Worm (Caenorhabditis elegans): ENCODE measurements around the gene srlf-28.

DNA sequence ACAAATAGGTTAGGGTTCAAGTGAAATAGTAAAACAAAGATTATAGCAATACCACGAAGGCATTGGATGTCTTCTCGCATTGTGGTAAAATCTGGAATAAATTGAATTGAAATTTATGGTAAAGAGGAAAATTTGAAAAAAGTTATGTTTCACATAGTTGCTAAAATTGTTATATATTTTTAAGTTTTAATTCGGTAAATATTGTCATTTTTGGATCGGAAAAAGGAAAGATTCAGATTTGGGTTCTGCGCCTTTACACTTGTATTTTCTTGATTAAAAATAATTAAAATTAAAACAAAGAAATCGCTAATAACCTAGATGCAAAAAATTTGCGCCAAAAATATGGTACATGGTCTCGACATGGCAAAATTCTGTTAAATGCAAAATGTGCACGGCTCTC lies 7.0 kb upstream of the srlf-28 start, which contains the start of gene oac-56:
- TF ChIP-seq egrh-3 (GFP tag; IDR thresholded peaks at IDR 0.05) (no peak), bed-1 (GFP tag; IDR thresholded peaks at IDR 0.05) (no peak), snpc-4 (GFP tag; optimal IDR thresholded peaks at IDR 0.05) (no peak), snpc-4 (tag; optimal IDR thresholded peaks at IDR 0.05) (no peak)
